Fruit fly (Drosophila melanogaster): Measurements from ENCODE around the gene Hmr.

DNA sequence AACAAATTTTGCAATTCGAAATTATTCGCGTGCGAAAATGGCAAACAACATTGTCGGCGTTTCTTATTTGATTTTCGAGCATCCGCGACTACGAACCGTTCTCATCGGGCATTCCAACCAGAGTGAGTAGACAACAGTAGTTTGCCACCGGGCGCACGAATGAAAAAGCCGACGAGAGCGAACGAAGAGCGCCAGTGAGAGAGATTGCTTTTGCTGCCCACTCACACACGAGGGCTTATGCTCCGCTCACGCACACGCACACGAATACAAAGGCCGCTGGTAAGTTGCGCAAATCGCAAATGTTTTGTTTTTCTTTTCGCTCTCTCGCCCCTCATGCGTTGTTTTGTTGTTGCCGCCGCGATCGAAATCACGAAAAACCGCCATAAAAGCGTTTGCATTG is 49.0 kb downstream of the Hmr start:
- TF ChIP-seq psq (optimal IDR thresholded peaks at IDR 0.05) (no peak), insv (optimal IDR thresholded peaks at IDR 0.05) (no peak), Myc (optimal IDR thresholded peaks at IDR 0.05) (no peak), h (optimal IDR thresholded peaks at IDR 0.05) (no peak), Sin3A (optimal IDR thresholded peaks at IDR 0.05) (no peak)
